Worm (Caenorhabditis elegans) whole organism, L2 larva: ENCODE results near the gene C45E5.1.

Experiments used
- C34F6.9 ChIP-seq: fragments of 150-350 bp; optimal IDR thresholded peaks from 2 replicates; lab custom pipeline; 2014; ENCODE audit warnings: missing biosample characterization, missing genetic modification characterization
- F13H6.1 ChIP-seq: sonication (generic microtip); optimal IDR thresholded peaks from 2 replicates; lab custom pipeline; 2016; ENCODE audit warnings: missing genetic modification characterization, missing compliant biosample characterization
- R02D3.7 ChIP-seq: fragments of 150-350 bp; optimal IDR thresholded peaks from 2 replicates; lab custom pipeline; 2014; ENCODE audit warnings: missing biosample characterization, missing genetic modification characterization
- Y55F3AM.14 ChIP-seq: fragments of 200-800 bp; sonication (Bioruptor generic); optimal IDR thresholded peaks from 2 replicates; lab custom pipeline; 2018; ENCODE audit warnings: mild to moderate bottlenecking, missing genetic modification characterization, missing compliant biosample characterization
- ZK546.5 ChIP-seq: sonication (generic microtip); optimal IDR thresholded peaks from 2 replicates; lab custom pipeline; 2017; ENCODE audit warnings: missing biosample characterization, missing genetic modification characterization
- alr-1 ChIP-seq: fragments of 150-350 bp; optimal IDR thresholded peaks from 2 replicates; lab custom pipeline; 2014; ENCODE audit warnings: missing biosample characterization, missing genetic modification characterization
- aly-2 ChIP-seq: fragments of 150-350 bp; optimal IDR thresholded peaks from 2 replicates; lab custom pipeline; 2014; ENCODE audit warnings: missing biosample characterization, missing genetic modification characterization
- ama-1 ChIP-seq: fragments of 150-350 bp; optimal IDR thresholded peaks from 2 replicates; lab custom pipeline; 2018; ENCODE audit warnings: inconsistent platforms
- blmp-1 ChIP-seq: sonication (generic microtip); optimal IDR thresholded peaks from 2 replicates; lab custom pipeline; 2017; ENCODE audit warnings: missing genetic modification characterization, mild to moderate bottlenecking, missing compliant biosample characterization, antibody characterized with exemption, moderate library complexity; ENCODE audit not compliant: insufficient read depth
- ceh-16 ChIP-seq: fragments of 150-350 bp; optimal IDR thresholded peaks from 2 replicates; lab custom pipeline; 2014; ENCODE audit warnings: missing biosample characterization, missing genetic modification characterization
- ceh-82 ChIP-seq: fragments of 150-350 bp; optimal IDR thresholded peaks from 2 replicates; lab custom pipeline; 2014; ENCODE audit warnings: missing biosample characterization, missing genetic modification characterization
- crh-2 ChIP-seq: sonication (generic microtip); optimal IDR thresholded peaks from 2 replicates; lab custom pipeline; 2017; ENCODE audit warnings: missing biosample characterization, missing genetic modification characterization
- dmd-4 ChIP-seq: sonication (generic microtip); optimal IDR thresholded peaks from 2 replicates; lab custom pipeline; 2017; ENCODE audit warnings: missing biosample characterization, missing genetic modification characterization
- egl-27 ChIP-seq: sonication (generic microtip); optimal IDR thresholded peaks from 3 replicates; lab custom pipeline; 2017; ENCODE audit warnings: missing biosample characterization, missing genetic modification reagents, missing genetic modification characterization
- elt-1 ChIP-seq: fragments of 150-350 bp; optimal IDR thresholded peaks from 2 replicates; lab custom pipeline; 2014; ENCODE audit warnings: missing biosample characterization, missing genetic modification characterization
- fos-1 ChIP-seq: fragments of 150-350 bp; optimal IDR thresholded peaks from 2 replicates; lab custom pipeline; 2014; ENCODE audit warnings: missing biosample characterization, missing genetic modification characterization
- gmeb-1 ChIP-seq: fragments of 150-350 bp; optimal IDR thresholded peaks from 2 replicates; lab custom pipeline; 2014; ENCODE audit warnings: missing biosample characterization, missing genetic modification characterization
- lin-11 ChIP-seq: fragments of 150-350 bp; sonication (generic microtip); optimal IDR thresholded peaks from 2 replicates; lab custom pipeline; 2014; ENCODE audit warnings: missing biosample characterization, missing genetic modification characterization, inconsistent platforms, mixed read lengths
- lin-13 ChIP-seq: fragments of 150-350 bp; optimal IDR thresholded peaks from 2 replicates; lab custom pipeline; 2014; ENCODE audit warnings: missing biosample characterization, missing genetic modification reagents, missing genetic modification characterization
- lin-39 ChIP-seq: fragments of 150-350 bp; optimal IDR thresholded peaks from 2 replicates; lab custom pipeline; 2014; ENCODE audit warnings: missing biosample characterization, missing genetic modification reagents, missing genetic modification characterization
- lsy-2 ChIP-seq, 2 experiments: fragments of 150-350 bp in 1 of 2; sonication (generic microtip) in 1 of 2; optimal IDR thresholded peaks; 2 replicates each; lab custom pipeline; 2014 to 2017; ENCODE audit warnings: missing biosample characterization in 2 of 2, missing genetic modification characterization in 2 of 2
- mab-5 ChIP-seq: fragments of 150-350 bp; optimal IDR thresholded peaks from 2 replicates; lab custom pipeline; 2014; ENCODE audit warnings: missing biosample characterization, missing genetic modification characterization
- mbf-1 ChIP-seq: sonication (generic microtip); optimal IDR thresholded peaks from 2 replicates; lab custom pipeline; 2017; ENCODE audit warnings: missing biosample characterization, missing genetic modification characterization
- mdl-1 ChIP-seq, 2 experiments: fragments of 150-350 bp in 1 of 2; sonication (generic microtip) in 1 of 2; optimal IDR thresholded peaks; 2 replicates each; lab custom pipeline; 2017; ENCODE audit warnings: missing biosample characterization in 2 of 2, missing genetic modification characterization in 2 of 2
- nhr-10 ChIP-seq: sonication (generic microtip); optimal IDR thresholded peaks from 2 replicates; lab custom pipeline; 2017; ENCODE audit warnings: missing biosample characterization, missing genetic modification characterization
- nhr-11 ChIP-seq: fragments of 150-350 bp; optimal IDR thresholded peaks from 2 replicates; lab custom pipeline; 2014; ENCODE audit warnings: missing biosample characterization, missing genetic modification characterization
- nhr-12 ChIP-seq: fragments of 150-350 bp; optimal IDR thresholded peaks from 2 replicates; lab custom pipeline; 2014; ENCODE audit warnings: missing biosample characterization, missing genetic modification characterization
- nhr-129 ChIP-seq: fragments of 150-350 bp; optimal IDR thresholded peaks from 2 replicates; lab custom pipeline; 2014; ENCODE audit warnings: missing biosample characterization, missing genetic modification characterization
- nhr-21 ChIP-seq: fragments of 150-350 bp; optimal IDR thresholded peaks from 2 replicates; lab custom pipeline; 2014; ENCODE audit warnings: missing biosample characterization, missing genetic modification characterization
- nhr-23 ChIP-seq: fragments of 150-350 bp; optimal IDR thresholded peaks from 2 replicates; lab custom pipeline; 2014; ENCODE audit warnings: missing biosample characterization, missing genetic modification reagents, missing genetic modification characterization
- nhr-237 ChIP-seq: fragments of 150-350 bp; optimal IDR thresholded peaks from 2 replicates; lab custom pipeline; 2014; ENCODE audit warnings: missing biosample characterization, missing genetic modification characterization
- nhr-25 ChIP-seq: fragments of 150-350 bp; sonication (generic microtip); optimal IDR thresholded peaks from 3 replicates; lab custom pipeline; 2014; ENCODE audit warnings: missing biosample characterization, missing genetic modification characterization
- nhr-6 ChIP-seq: fragments of 150-350 bp; optimal IDR thresholded peaks from 2 replicates; lab custom pipeline; 2014; ENCODE audit warnings: missing biosample characterization, missing genetic modification characterization
- nhr-77 ChIP-seq: fragments of 150-350 bp; optimal IDR thresholded peaks from 2 replicates; lab custom pipeline; 2014; ENCODE audit warnings: missing biosample characterization, missing genetic modification characterization
- peb-1 ChIP-seq: fragments of 150-350 bp; optimal IDR thresholded peaks from 2 replicates; lab custom pipeline; 2014; ENCODE audit warnings: missing biosample characterization, missing genetic modification characterization
- sem-4 ChIP-seq: fragments of 150-350 bp; optimal IDR thresholded peaks from 2 replicates; lab custom pipeline; 2014; ENCODE audit warnings: missing biosample characterization, missing genetic modification reagents, missing genetic modification characterization
- skn-1 ChIP-seq: sonication (generic microtip); optimal IDR thresholded peaks from 2 replicates; lab custom pipeline; 2017; ENCODE audit warnings: missing biosample characterization, missing genetic modification characterization
- sma-3 ChIP-seq: sonication (generic microtip); optimal IDR thresholded peaks from 2 replicates; lab custom pipeline; 2016; ENCODE audit warnings: missing genetic modification reagents, missing genetic modification characterization, missing compliant biosample characterization
- sma-9 ChIP-seq, 2 experiments: fragments of 150-350 bp in 1 of 2; sonication (generic microtip) in 1 of 2; optimal IDR thresholded peaks; 2 replicates each; lab custom pipeline; 2014 to 2016; ENCODE audit warnings: missing genetic modification characterization in 2 of 2, mild to moderate bottlenecking in 1 of 2, missing biosample characterization in 1 of 2, missing compliant biosample characterization in 1 of 2, missing genetic modification reagents in 1 of 2, moderate library complexity in 1 of 2
- snpc-4 ChIP-seq: fragments of 150-350 bp; optimal IDR thresholded peaks from 2 replicates; lab custom pipeline; 2014; ENCODE audit warnings: missing biosample characterization, missing genetic modification characterization
- unc-39 ChIP-seq: fragments of 150-350 bp; optimal IDR thresholded peaks from 2 replicates; lab custom pipeline; 2014; ENCODE audit warnings: missing biosample characterization, missing genetic modification characterization
- unc-55 ChIP-seq: fragments of 150-350 bp; sonication (generic microtip); optimal IDR thresholded peaks from 3 replicates; lab custom pipeline; 2014; ENCODE audit warnings: missing biosample characterization, missing genetic modification reagents, missing genetic modification characterization
- unc-62 ChIP-seq: fragments of 150-350 bp; optimal IDR thresholded peaks from 2 replicates; lab custom pipeline; 2014; ENCODE audit warnings: missing biosample characterization, missing genetic modification reagents, missing genetic modification characterization
- zag-1 ChIP-seq: fragments of 150-350 bp; optimal IDR thresholded peaks from 2 replicates; lab custom pipeline; 2014; ENCODE audit warnings: missing biosample characterization, missing genetic modification characterization
- ztf-1 ChIP-seq: fragments of 200-800 bp; sonication (Bioruptor generic); conservative IDR thresholded peaks from 2 replicates; pipeline ENCODE4 v1.3.6; 2022; ENCODE audit warnings: missing genetic modification characterization, missing compliant biosample characterization
- ztf-11 ChIP-seq: sonication (generic microtip); optimal IDR thresholded peaks from 2 replicates; lab custom pipeline; 2017; ENCODE audit warnings: missing biosample characterization, missing genetic modification characterization
- ztf-4 ChIP-seq: fragments of 150-350 bp; optimal IDR thresholded peaks from 2 replicates; lab custom pipeline; 2014; ENCODE audit warnings: missing biosample characterization, missing genetic modification characterization

The C45E5.1 gene

DNA sequence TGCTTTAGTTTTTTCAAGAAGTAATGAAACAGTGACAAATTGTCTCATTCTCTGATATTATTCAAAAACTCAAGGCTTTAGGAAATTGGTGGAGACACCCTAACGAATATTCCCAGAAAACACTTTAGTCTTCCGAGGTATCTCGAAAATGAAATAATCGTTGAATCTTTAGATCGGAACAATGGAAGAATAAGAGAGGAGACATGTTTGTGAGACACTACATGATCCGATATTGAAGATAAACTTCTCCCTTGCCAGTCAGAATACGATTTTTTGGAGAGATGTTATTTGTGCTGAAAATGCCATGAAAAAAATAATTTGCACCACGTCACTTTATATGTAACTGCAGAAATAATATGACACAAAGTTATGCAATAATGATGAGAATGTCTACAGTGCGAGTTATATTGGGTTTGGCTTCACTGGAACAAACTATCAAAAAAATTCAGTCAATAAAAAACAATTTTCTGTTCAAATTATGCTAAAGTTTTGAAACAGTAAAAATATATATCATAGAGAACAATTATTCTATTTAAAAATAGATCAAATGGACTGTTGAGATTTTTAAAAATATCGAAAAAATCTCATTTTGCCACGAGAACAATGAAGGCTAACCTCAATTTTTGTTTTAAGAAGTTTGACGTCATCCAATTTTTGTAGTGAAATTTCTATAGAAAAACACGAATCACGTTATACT lies 17.2 kb downstream of the C45E5.1 start:
- no peak for TF ChIP-seq nhr-12 (tag; lab: Kevin White, UChicago)
- TF ChIP-seq sma-9 (GFP tag; optimal IDR thresholded peaks at IDR 0.05; lab: Kevin White, UChicago): peak; percentile 13
- TF ChIP-seq sma-9 (tag; optimal IDR thresholded peaks at IDR 0.05; lab: Kevin White, UChicago): no peak

DNA sequence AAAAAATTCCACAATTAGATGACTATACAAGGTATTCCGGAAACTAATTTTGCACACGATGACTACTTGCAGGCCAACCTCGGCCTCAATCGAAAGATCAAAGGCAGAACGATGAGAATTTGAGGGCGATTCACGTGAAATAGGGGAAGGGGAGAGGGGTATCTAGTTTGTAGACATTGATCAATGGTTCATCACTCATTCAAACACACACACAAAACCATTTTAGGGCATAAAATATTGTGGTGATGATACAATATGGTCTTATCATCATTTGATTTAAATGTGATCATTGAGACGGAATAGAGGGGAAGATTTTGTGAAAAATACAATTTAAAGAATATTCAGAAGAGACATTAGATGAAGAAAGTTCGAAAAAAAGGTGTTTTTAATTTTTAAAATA lies 18.6 kb downstream of the C45E5.1 start:
- TF ChIP-seq nhr-129 (tag; lab: Kevin White, UChicago) (peak; percentile 34), sma-9 (GFP tag; optimal IDR thresholded peaks at IDR 0.05; lab: Kevin White, UChicago) (peak; percentile 88), sma-9 (tag; optimal IDR thresholded peaks at IDR 0.05; lab: Kevin White, UChicago) (no peak), F13H6.1 (peak; percentile 11), gmeb-1 (tag; lab: Kevin White, UChicago) (peak; percentile 4), nhr-21 (peak; percentile 36), skn-1 (tag; lab: Kevin White, UChicago) (no peak), ztf-4 (tag; lab: Kevin White, UChicago) (no peak), blmp-1 (tag; lab: Kevin White, UChicago) (no peak), crh-2 (peak; percentile 50), nhr-25 (tag; lab: Kevin White, UChicago) (peak; percentile 43), fos-1 (tag; lab: Kevin White, UChicago) (peak; percentile 82)

- TF ChIP-seq egl-27 (tag; lab: Kevin White, UChicago) (peak; percentile 51), mbf-1 (tag; lab: Kevin White, UChicago) (no peak), blmp-1 (tag; lab: Kevin White, UChicago) (peak; percentile 95), nhr-77 (tag; lab: Kevin White, UChicago) (no peak), nhr-11 (tag; lab: Kevin White, UChicago) (no peak), lin-13 (GFP tag; lab: Kevin White, UChicago) (no peak), ztf-11 (tag; lab: Kevin White, UChicago) (no peak), unc-55 (no peak), crh-2 (peak; percentile 88), nhr-23 (tag; lab: Kevin White, UChicago) (no peak), ztf-4 (tag; lab: Kevin White, UChicago) (no peak), R02D3.7 (no peak), lin-11 (no peak), Y55F3AM.14 (GFP tag; lab: Kevin White, UChicago) (no peak), nhr-6 (peak; percentile 68), lsy-2 (tag; optimal IDR thresholded peaks at IDR 0.05; lab: Kevin White, UChicago) (peak in 1 of 2 experiments; percentile 14), dmd-4 (tag; lab: Kevin White, UChicago) (no peak), nhr-12 (tag; lab: Kevin White, UChicago) (no peak), sma-3 (GFP tag; lab: Kevin White, UChicago) (peak; percentile 81), nhr-129 (tag; lab: Kevin White, UChicago) (no peak), ceh-16 (no peak), lin-39 (tag; lab: Kevin White, UChicago) (no peak), aly-2 (tag; lab: Kevin White, UChicago) (no peak), ama-1 (lab: Kevin White, UChicago) (no peak), zag-1 (tag; lab: Kevin White, UChicago) (no peak), sem-4 (tag; lab: Kevin White, UChicago) (no peak), snpc-4 (tag; lab: Kevin White, UChicago) (no peak), mdl-1 (tag; optimal IDR thresholded peaks at IDR 0.05; lab: Kevin White, UChicago) (peak in 1 of 2 experiments; percentile 16), sma-9 (GFP tag; optimal IDR thresholded peaks at IDR 0.05; lab: Kevin White, UChicago) (peak; percentile 98), sma-9 (tag; optimal IDR thresholded peaks at IDR 0.05; lab: Kevin White, UChicago) (no peak), nhr-10 (tag; lab: Kevin White, UChicago) (no peak), elt-1 (tag; lab: Kevin White, UChicago) (no peak), C34F6.9 (tag; lab: Kevin White, UChicago) (no peak), unc-62 (no peak), unc-39 (tag; lab: Kevin White, UChicago) (no peak), fos-1 (tag; lab: Kevin White, UChicago) (peak; percentile 67), nhr-237 (tag; lab: Kevin White, UChicago) (no peak), alr-1 (tag; lab: Kevin White, UChicago) (no peak), nhr-25 (tag; lab: Kevin White, UChicago) (peak; percentile 88), F13H6.1 (no peak), ztf-1 (GFP tag; lab: Robert Waterston, UW) (no peak), peb-1 (no peak), gmeb-1 (tag; lab: Kevin White, UChicago) (peak; percentile 0), ZK546.5 (tag; lab: Kevin White, UChicago) (no peak), ceh-82 (tag; lab: Kevin White, UChicago) (no peak), mab-5 (no peak), nhr-21 (peak; percentile 97)
These were observed 20.2 kb downstream of the C45E5.1 start for ce11 chrIV:5764392-5764791.
